Worm (Caenorhabditis elegans): ENCODE measurements around the gene mrpl-11.

ce11 chrIII:8767292-8767829 lies 49.9 kb downstream of the mrpl-11 start, which contains the start of gene mig-22:
- TF ChIP-seq ceh-36 (tag; optimal IDR thresholded peaks at IDR 0.05) (no peak), hnd-1 (tag; optimal IDR thresholded peaks at IDR 0.05) (no peak), F13C5.2 (tag; optimal IDR thresholded peaks at IDR 0.05) (no peak), ama-1 (optimal IDR thresholded peaks at IDR 0.05) (no peak), ceh-13 (GFP tag; optimal IDR thresholded peaks at IDR 0.05) (no peak), tbx-37 (GFP tag; conservative IDR thresholded peaks at IDR 0.05) (no peak), hmbx-1 (tag; optimal IDR thresholded peaks at IDR 0.05) (no peak), B0310.2 (tag; optimal IDR thresholded peaks at IDR 0.05) (no peak), tra-4 (tag; optimal IDR thresholded peaks at IDR 0.05) (no peak)
